Worm (Caenorhabditis elegans) whole organism, young adult: ENCODE data around the gene srsx-11.

Source experiments
- F10E7.11 ChIP-seq: sonication (generic microtip); optimal IDR thresholded peaks from 2 replicates; lab custom pipeline; 2017; ENCODE audit warnings: mild to moderate bottlenecking, missing genetic modification characterization, moderate library complexity, missing compliant biosample characterization
- F23B12.7 ChIP-seq: sonication (generic microtip); optimal IDR thresholded peaks from 2 replicates; lab custom pipeline; 2017; ENCODE audit warnings: missing genetic modification characterization, mild to moderate bottlenecking, missing compliant biosample characterization, antibody characterized with exemption, moderate library complexity; ENCODE audit not compliant: insufficient read depth
- Y56A3A.18 ChIP-seq: fragments of 200-800 bp; sonication (Bioruptor generic); IDR thresholded peaks from 2 replicates; pipeline ENCODE4 v1.3.6; 2022; ENCODE audit warnings: missing genetic modification reagents, missing genetic modification characterization, missing compliant biosample characterization
- ama-1 ChIP-seq, 3 experiments: fragments of 150-350 bp in 1 of 3; sonication (generic microtip) in 2 of 3; optimal IDR thresholded peaks; 2 replicates each; lab custom pipeline; 2014 to 2018; ENCODE audit warnings: missing biosample characterization in 2 of 3, missing genetic modification characterization in 2 of 3, missing genetic modification reagents in 2 of 3
- ets-4 ChIP-seq: fragments of 200-800 bp; sonication (Bioruptor generic); optimal IDR thresholded peaks from 2 replicates; lab custom pipeline; 2018; ENCODE audit warnings: mild to moderate bottlenecking, missing genetic modification characterization, missing compliant biosample characterization
- let-526 ChIP-seq: fragments of 200-800 bp; sonication (Bioruptor generic); IDR thresholded peaks from 2 replicates; pipeline ENCODE4 v1.3.6; 2022; ENCODE audit warnings: missing genetic modification reagents, missing genetic modification characterization, missing compliant biosample characterization
- nhr-90 ChIP-seq: sonication (generic microtip); optimal IDR thresholded peaks from 2 replicates; lab custom pipeline; 2016; ENCODE audit warnings: missing genotype, mild to moderate bottlenecking, missing genetic modification characterization, missing compliant biosample characterization
- snpc-4 ChIP-seq, 5 experiments: fragments of 150-350 bp in 1 of 5; sonication (generic microtip) in 4 of 5; optimal IDR thresholded peaks; 2 replicates each; lab custom pipeline; 2014 to 2018; ENCODE audit warnings: missing genetic modification characterization in 5 of 5, missing biosample characterization in 3 of 5, antibody characterized with exemption in 2 of 5, mild to moderate bottlenecking in 2 of 5, missing compliant biosample characterization in 2 of 5, missing genotype in 2 of 5, moderate library complexity in 2 of 5, missing genetic modification reagents in 1 of 5
- xnd-1 ChIP-seq: sonication (generic microtip); optimal IDR thresholded peaks from 2 replicates; lab custom pipeline; 2016; ENCODE audit warnings: missing genotype, missing genetic modification reagents, missing genetic modification characterization, missing compliant biosample characterization
- zfh-2 ChIP-seq: fragments of 200-800 bp; sonication (Bioruptor generic); conservative IDR thresholded peaks from 2 replicates; pipeline ENCODE4 v1.3.6; 2022; ENCODE audit warnings: missing genetic modification reagents, missing genetic modification characterization, missing compliant biosample characterization
- ztf-18 ChIP-seq: sonication (generic microtip); optimal IDR thresholded peaks from 2 replicates; lab custom pipeline; 2016; ENCODE audit warnings: missing genotype, mild to moderate bottlenecking, missing genetic modification characterization, missing compliant biosample characterization

- TF ChIP-seq let-526 (no peak), F23B12.7 (tag; lab: Kevin White, UChicago) (no peak), ets-4 (GFP tag; lab: Kevin White, UChicago) (no peak), nhr-90 (tag; lab: Kevin White, UChicago) (no peak), ama-1 (optimal IDR thresholded peaks at IDR 0.05; lab: Kevin White, UChicago) (no peak), ama-1 (GFP tag; optimal IDR thresholded peaks at IDR 0.05; lab: Kevin White, UChicago) (no peak), F10E7.11 (tag; lab: Kevin White, UChicago) (no peak), zfh-2 (GFP tag; lab: Robert Waterston, UW) (no peak), xnd-1 (tag; lab: Kevin White, UChicago) (no peak), ztf-18 (no peak), snpc-4 (GFP tag; optimal IDR thresholded peaks at IDR 0.05; lab: Kevin White, UChicago) (no peak), snpc-4 (tag; optimal IDR thresholded peaks at IDR 0.05; lab: Kevin White, UChicago) (no peak), Y56A3A.18 (GFP tag; lab: Robert Waterston, UW) (no peak)
Observed at ce11 chrV:4964671-4965420, 14.1 kb downstream of the srsx-11 start.
